Fruit fly (Drosophila melanogaster) whole organism, embryonic: ENCODE results near the gene Apoltp.

ENCODE experiments used
- Adf1 ChIP-seq: fragments of 200-800 bp; sonication (Bioruptor generic); IDR thresholded peaks from 2 replicates; pipeline ENCODE4 v1.3.6; 2022; ENCODE audit warnings: missing biosample characterization, missing genetic modification characterization
- B-H2 ChIP-seq: fragments of 200-800 bp; sonication (Bioruptor generic); optimal IDR thresholded peaks from 2 replicates; lab custom pipeline; 2018; ENCODE audit warnings: missing biosample characterization, mild to moderate bottlenecking, missing genetic modification characterization
- CG10147 ChIP-seq: fragments of 200-800 bp; sonication (Bioruptor generic); optimal IDR thresholded peaks from 2 replicates; lab custom pipeline; 2019; ENCODE audit warnings: missing biosample characterization, mild to moderate bottlenecking, missing genetic modification characterization, moderate library complexity
- CG10565 ChIP-seq: fragments of 200-800 bp; sonication (Bioruptor generic); optimal IDR thresholded peaks from 3 replicates; lab custom pipeline; 2016; ENCODE audit warnings: missing biosample characterization, mild to moderate bottlenecking, missing genetic modification characterization
- CG10959 ChIP-seq: fragments of 200-800 bp; sonication (Bioruptor generic); IDR thresholded peaks from 2 replicates; pipeline ENCODE4 v1.3.6; 2022; ENCODE audit warnings: missing biosample characterization, missing genetic modification characterization
- CG11456 ChIP-seq: fragments of 200-800 bp; sonication (Bioruptor generic); IDR thresholded peaks from 3 replicates; pipeline ENCODE4 v1.3.6; 2022; ENCODE audit warnings: missing biosample characterization, missing genetic modification characterization
- CG12104 ChIP-seq: fragments of 200-800 bp; sonication (Bioruptor generic); optimal IDR thresholded peaks from 3 replicates; lab custom pipeline; 2016; ENCODE audit warnings: missing biosample characterization, missing genetic modification characterization
- CG12744 ChIP-seq: fragments of 200-800 bp; sonication (Bioruptor generic); optimal IDR thresholded peaks from 2 replicates; lab custom pipeline; 2016; ENCODE audit warnings: missing biosample characterization, missing genetic modification characterization
- CG14014 ChIP-seq: fragments of 200-800 bp; sonication (Bioruptor generic); IDR thresholded peaks from 2 replicates; pipeline ENCODE4 v1.3.6; 2022; ENCODE audit warnings: missing biosample characterization, missing genetic modification characterization
- CG14965 ChIP-seq: fragments of 200-800 bp; sonication (Bioruptor generic); optimal IDR thresholded peaks from 2 replicates; lab custom pipeline; 2016; ENCODE audit warnings: missing biosample characterization, missing genetic modification characterization, borderline replicate concordance
- CG15601 ChIP-seq: fragments of 200-800 bp; sonication (Bioruptor generic); optimal IDR thresholded peaks from 3 replicates; lab custom pipeline; 2019; ENCODE audit warnings: missing biosample characterization, mild to moderate bottlenecking, missing genetic modification characterization, moderate library complexity
- CG17328 ChIP-seq: fragments of 200-800 bp; sonication (Bioruptor generic); IDR thresholded peaks from 2 replicates; pipeline ENCODE4 v1.3.6; 2022; ENCODE audit warnings: missing biosample characterization, missing genetic modification characterization
- CG17612 ChIP-seq: fragments of 200-800 bp; sonication (Bioruptor generic); IDR thresholded peaks from 2 replicates; pipeline ENCODE4 v1.3.6; 2022; ENCODE audit warnings: missing biosample characterization, missing genetic modification characterization
- CG18599 ChIP-seq: fragments of 200-800 bp; sonication (Bioruptor generic); optimal IDR thresholded peaks from 3 replicates; lab custom pipeline; 2017; ENCODE audit warnings: missing biosample characterization, missing genetic modification characterization, mild to moderate bottlenecking, moderate library complexity, missing genetic modification reagents
- CG2202 ChIP-seq: fragments of 200-800 bp; sonication (Bioruptor generic); optimal IDR thresholded peaks from 2 replicates; lab custom pipeline; 2018; ENCODE audit warnings: missing biosample characterization, mild to moderate bottlenecking, missing genetic modification characterization
- CG31224 ChIP-seq: fragments of 200-800 bp; sonication (Bioruptor generic); IDR thresholded peaks from 2 replicates; pipeline ENCODE4 v1.3.6; 2022; ENCODE audit warnings: missing biosample characterization, missing genetic modification characterization
- CG3281 ChIP-seq: fragments of 200-800 bp; sonication (Bioruptor generic); optimal IDR thresholded peaks from 3 replicates; lab custom pipeline; 2017; ENCODE audit warnings: missing biosample characterization, mild to moderate bottlenecking, missing genetic modification characterization
- CG33213 ChIP-seq: fragments of 200-800 bp; sonication (Bioruptor generic); optimal IDR thresholded peaks from 3 replicates; lab custom pipeline; 2016; ENCODE audit warnings: missing biosample characterization, missing genetic modification characterization
- CG34224 ChIP-seq: fragments of 200-800 bp; sonication (Bioruptor generic); IDR thresholded peaks from 3 replicates; pipeline ENCODE4 v1.3.6; 2022; ENCODE audit warnings: missing biosample characterization, missing genetic modification characterization; ENCODE audit not compliant: partially characterized antibody
- CG3995 ChIP-seq: fragments of 200-800 bp; sonication (Bioruptor generic); optimal IDR thresholded peaks from 3 replicates; lab custom pipeline; 2016; ENCODE audit warnings: missing biosample characterization, missing genetic modification characterization
- CG4730 ChIP-seq: fragments of 200-800 bp; sonication (Bioruptor generic); IDR thresholded peaks from 2 replicates; pipeline ENCODE4 v1.3.6; 2022; ENCODE audit warnings: missing biosample characterization, missing genetic modification characterization
- CG6683 ChIP-seq: fragments of 200-800 bp; sonication (Bioruptor generic); optimal IDR thresholded peaks from 2 replicates; lab custom pipeline; 2017; ENCODE audit warnings: missing biosample characterization, mild to moderate bottlenecking, missing genetic modification characterization, missing genetic modification reagents
- CG6765 ChIP-seq: fragments of 200-800 bp; sonication (Bioruptor generic); optimal IDR thresholded peaks from 3 replicates; lab custom pipeline; 2017; ENCODE audit warnings: missing biosample characterization, mild to moderate bottlenecking, missing genetic modification characterization
- CG6791 ChIP-seq: fragments of 200-800 bp; sonication (Bioruptor generic); IDR thresholded peaks from 3 replicates; pipeline ENCODE4 v1.3.6; 2022; ENCODE audit warnings: missing biosample characterization, missing genetic modification characterization; ENCODE audit not compliant: partially characterized antibody
- CG6813 ChIP-seq: fragments of 200-800 bp; sonication (Bioruptor generic); optimal IDR thresholded peaks from 2 replicates; lab custom pipeline; 2017; ENCODE audit warnings: missing biosample characterization, missing genetic modification characterization, mild to moderate bottlenecking, moderate library complexity, missing genetic modification reagents
- CG7357 ChIP-seq: fragments of 200-800 bp; sonication (Bioruptor generic); IDR thresholded peaks from 3 replicates; pipeline ENCODE4 v1.3.6; 2022; ENCODE audit warnings: missing biosample characterization, missing genetic modification characterization
- D19A ChIP-seq: fragments of 200-800 bp; optimal IDR thresholded peaks from 3 replicates; lab custom pipeline; 2019; ENCODE audit warnings: missing biosample characterization, mild to moderate bottlenecking, missing genetic modification characterization, moderate library complexity
- Gug ChIP-seq: fragments of 200-800 bp; sonication (Bioruptor generic); IDR thresholded peaks from 4 replicates; pipeline ENCODE4 v1.3.6; 2022; ENCODE audit warnings: missing biosample characterization, missing genetic modification characterization
- HLH4C ChIP-seq: fragments of 200-800 bp; sonication (Bioruptor generic); IDR thresholded peaks from 3 replicates; pipeline ENCODE4 v1.3.6; 2022; ENCODE audit warnings: missing biosample characterization, missing genetic modification characterization; ENCODE audit not compliant: partially characterized antibody
- Hmr ChIP-seq: fragments of 200-800 bp; sonication (Bioruptor generic); optimal IDR thresholded peaks from 3 replicates; lab custom pipeline; 2017; ENCODE audit warnings: mild to moderate bottlenecking, missing biosample characterization, missing genetic modification reagents, missing genetic modification characterization
- Hsf ChIP-seq: fragments of 200-800 bp; sonication (Bioruptor generic); optimal IDR thresholded peaks from 3 replicates; lab custom pipeline; 2016; ENCODE audit warnings: missing biosample characterization, missing genetic modification characterization
- Mad ChIP-seq: fragments of 200-800 bp; sonication (Bioruptor generic); optimal IDR thresholded peaks from 2 replicates; lab custom pipeline; 2016; ENCODE audit warnings: missing biosample characterization, missing genetic modification characterization
- NFAT ChIP-seq: fragments of 200-800 bp; sonication (Bioruptor generic); IDR thresholded peaks from 2 replicates; pipeline ENCODE4 v1.3.6; 2022; ENCODE audit warnings: missing biosample characterization, missing genetic modification characterization
- ac ChIP-seq: fragments of 200-800 bp; sonication (Bioruptor generic); optimal IDR thresholded peaks from 3 replicates; lab custom pipeline; 2017; ENCODE audit warnings: missing biosample characterization, mild to moderate bottlenecking, missing genetic modification characterization
- cas ChIP-seq: fragments of 200-800 bp; sonication (Bioruptor generic); IDR thresholded peaks from 2 replicates; pipeline ENCODE4 v1.3.6; 2022; ENCODE audit warnings: missing biosample characterization, missing genetic modification characterization
- cato ChIP-seq: fragments of 200-800 bp; sonication (Bioruptor generic); optimal IDR thresholded peaks from 2 replicates; lab custom pipeline; 2016; ENCODE audit warnings: missing biosample characterization, missing genetic modification characterization, borderline replicate concordance
- danr ChIP-seq: fragments of 200-800 bp; sonication (Bioruptor generic); IDR thresholded peaks from 2 replicates; pipeline ENCODE4 v1.3.6; 2022; ENCODE audit warnings: missing biosample characterization, missing genetic modification characterization
- dimm ChIP-seq: fragments of 200-800 bp; sonication (Bioruptor generic); IDR thresholded peaks from 2 replicates; pipeline ENCODE4 v1.3.6; 2022; ENCODE audit warnings: missing biosample characterization, missing genetic modification characterization
- dmrt99B ChIP-seq: fragments of 200-800 bp; sonication (Bioruptor generic); optimal IDR thresholded peaks from 2 replicates; lab custom pipeline; 2018; ENCODE audit warnings: missing biosample characterization, mild to moderate bottlenecking, missing genetic modification characterization, moderate library complexity
- gcm2 ChIP-seq: fragments of 200-800 bp; sonication (Bioruptor generic); optimal IDR thresholded peaks from 2 replicates; lab custom pipeline; 2016; ENCODE audit warnings: missing biosample characterization, missing genetic modification characterization
- gsb-n ChIP-seq: fragments of 200-800 bp; sonication (Bioruptor generic); optimal IDR thresholded peaks from 3 replicates; lab custom pipeline; 2018; ENCODE audit warnings: missing biosample characterization, mild to moderate bottlenecking, missing genetic modification characterization
- h ChIP-seq: fragments of >200 bp; optimal IDR thresholded peaks from 2 replicates; lab custom pipeline; 2017
- hbn ChIP-seq: fragments of 200-800 bp; sonication (Bioruptor generic); IDR thresholded peaks from 2 replicates; pipeline ENCODE4 v1.3.6; 2022; ENCODE audit warnings: missing biosample characterization, missing genetic modification characterization; ENCODE audit not compliant: partially characterized antibody
- lilli ChIP-seq: fragments of 200-800 bp; sonication (Bioruptor generic); optimal IDR thresholded peaks from 3 replicates; lab custom pipeline; 2016; ENCODE audit warnings: missing biosample characterization, missing genetic modification characterization
- pho ChIP-seq: fragments of 200-800 bp; sonication (Bioruptor generic); optimal IDR thresholded peaks from 2 replicates; lab custom pipeline; 2016; ENCODE audit warnings: missing biosample characterization, missing genetic modification characterization
- pzg ChIP-seq: fragments of 200-800 bp; sonication (Bioruptor generic); optimal IDR thresholded peaks from 3 replicates; lab custom pipeline; 2018; ENCODE audit warnings: missing biosample characterization, mild to moderate bottlenecking, missing genetic modification characterization, moderate library complexity
- schlank ChIP-seq: fragments of 200-800 bp; sonication (Bioruptor generic); optimal IDR thresholded peaks from 2 replicates; lab custom pipeline; 2018; ENCODE audit warnings: missing biosample characterization, mild to moderate bottlenecking, missing genetic modification characterization
- so ChIP-seq: fragments of 200-800 bp; sonication (Bioruptor generic); IDR thresholded peaks from 3 replicates; pipeline ENCODE4 v1.3.6; 2022; ENCODE audit warnings: missing biosample characterization, missing genetic modification characterization
- tgo ChIP-seq: fragments of 200-800 bp; sonication (Bioruptor generic); IDR thresholded peaks from 3 replicates; pipeline ENCODE4 v1.3.6; 2022; ENCODE audit warnings: missing biosample characterization, missing genetic modification characterization
- tx ChIP-seq: fragments of 200-800 bp; sonication (Bioruptor generic); optimal IDR thresholded peaks from 2 replicates; lab custom pipeline; 2016; ENCODE audit warnings: missing biosample characterization, missing genetic modification characterization
- usp ChIP-seq: fragments of >200 bp; optimal IDR thresholded peaks from 2 replicates; lab custom pipeline; 2017; ENCODE audit warnings: missing biosample characterization, missing genetic modification characterization

The Apoltp gene

dm6 chr2L:9700454-9700853 lies 66.5 kb downstream of the Apoltp start, which contains the start of gene pelo (continued):
- peak; percentile 14 for TF ChIP-seq Hsf
- TF ChIP-seq CG12744 (GFP tag; lab: Kevin White, UChicago), result no peak
- TF ChIP-seq hbn, result no peak
- no peak for TF ChIP-seq NFAT (GFP tag; lab: Robert Waterston, UW)
- no peak; the same call in 3 of the 4 replicates for TF ChIP-seq Gug (GFP tag; lab: Robert Waterston, UW)
- peak; percentile 77 for TF ChIP-seq CG18599 (GFP tag; lab: Kevin White, UChicago)
- TF ChIP-seq cato (GFP tag; lab: Kevin White, UChicago), result no peak
- peak; percentile 52 for TF ChIP-seq CG6683 (GFP tag; lab: Kevin White, UChicago)
- peak; percentile 73 for TF ChIP-seq CG3281
- TF ChIP-seq usp (GFP tag; lab: Kevin White, UChicago), result no peak
- TF ChIP-seq dimm (GFP tag; lab: Robert Waterston, UW), result no peak
- 0 out of 2 replicates have a peak, but pooled peaks have one; percentile 57 for TF ChIP-seq CG31224 (GFP tag; lab: Robert Waterston, UW)
- TF ChIP-seq CG14965, result no peak
- TF ChIP-seq cas (GFP tag; lab: Robert Waterston, UW), result no peak
- peak; percentile 5 for TF ChIP-seq Mad (GFP tag; lab: Kevin White, UChicago)
- peak; percentile 60 for TF ChIP-seq gsb-n (tag; lab: Kevin White, UChicago)
- no peak for TF ChIP-seq h (lab: Kevin White, UChicago)
- peak; percentile 58; the same call in 1 of the 2 replicates for TF ChIP-seq CG14014
- 0 out of 3 replicates have a peak, but pooled peaks have one; percentile 31 for TF ChIP-seq so (GFP tag; lab: Robert Waterston, UW)
- peak; percentile 44 for TF ChIP-seq D19A (tag; lab: Kevin White, UChicago)
- TF ChIP-seq CG6813, result peak; percentile 56
- peak; percentile 33; the same call in 1 of the 2 replicates for TF ChIP-seq Adf1
- TF ChIP-seq tx, result no peak
- TF ChIP-seq pho (GFP tag; lab: Kevin White, UChicago), result no peak
- TF ChIP-seq CG10147, result peak; percentile 76
- peak; percentile 10 for TF ChIP-seq CG12104 (GFP tag; lab: Kevin White, UChicago)
- no peak for TF ChIP-seq CG2202 (tag; lab: Kevin White, UChicago)
- no peak for TF ChIP-seq CG6791 (GFP tag; lab: Robert Waterston, UW)
- TF ChIP-seq CG17612 (GFP tag; lab: Robert Waterston, UW), result 0 out of 2 replicates have a peak, but pooled peaks have one; percentile 29
- peak; percentile 74 for TF ChIP-seq Hmr (GFP tag; lab: Kevin White, UChicago)
- no peak for TF ChIP-seq ac
- TF ChIP-seq CG17328 (GFP tag; lab: Robert Waterston, UW), result peak; percentile 45
- no peak for TF ChIP-seq CG7357 (GFP tag; lab: Robert Waterston, UW)
- TF ChIP-seq tgo (GFP tag; lab: Robert Waterston, UW), result peak; percentile 74
- TF ChIP-seq lilli (GFP tag; lab: Kevin White, UChicago), result peak; percentile 59
- TF ChIP-seq CG6765 (GFP tag; lab: Kevin White, UChicago), result peak; percentile 41
- no peak for TF ChIP-seq gcm2 (GFP tag; lab: Kevin White, UChicago)
- TF ChIP-seq pzg, result peak; percentile 51
- no peak for TF ChIP-seq CG34224 (GFP tag; lab: Robert Waterston, UW)
- TF ChIP-seq CG33213 (GFP tag; lab: Kevin White, UChicago), result no peak
- TF ChIP-seq CG15601 (tag; lab: Kevin White, UChicago), result peak; percentile 63
- TF ChIP-seq schlank (tag; lab: Kevin White, UChicago), result no peak
- 0 out of 2 replicates have a peak, but pooled peaks have one; percentile 40 for TF ChIP-seq danr (GFP tag; lab: Robert Waterston, UW)
- TF ChIP-seq B-H2 (GFP tag; lab: Kevin White, UChicago), result peak; percentile 44
- TF ChIP-seq CG10959, result no peak
- peak; percentile 61 for TF ChIP-seq dmrt99B (tag; lab: Kevin White, UChicago)
- TF ChIP-seq CG11456 (GFP tag; lab: Robert Waterston, UW), result peak; percentile 37; the same call in 1 of the 3 replicates
- peak; percentile 39 for TF ChIP-seq CG3995 (GFP tag; lab: Kevin White, UChicago)
- TF ChIP-seq HLH4C, result no peak
- TF ChIP-seq CG10565 (GFP tag; lab: Kevin White, UChicago), result no peak
- TF ChIP-seq CG4730, result peak; percentile 56
